Worm (Caenorhabditis elegans): Measurements from ENCODE around the gene srx-28.

Gene srx-28

DNA sequence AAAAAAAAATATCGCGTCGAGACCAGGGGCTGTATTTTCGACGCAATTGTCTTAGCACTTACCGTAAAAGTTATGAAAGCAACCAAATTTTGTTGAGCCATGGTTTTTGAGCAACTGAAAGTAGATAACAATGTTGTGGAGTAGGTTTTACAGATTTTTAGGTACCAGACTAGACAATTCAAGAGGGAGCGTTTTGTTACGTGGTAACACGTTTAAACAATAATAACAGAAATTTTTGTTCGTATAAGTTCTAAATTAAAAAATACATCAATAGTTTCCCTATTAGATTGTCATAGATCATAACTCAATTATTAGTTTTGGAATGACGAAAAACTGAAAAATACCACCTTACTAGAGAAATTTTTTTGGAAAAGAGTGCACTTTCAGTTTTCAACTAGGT is 7.1 kb downstream of the srx-28 start, which contains the start of gene srx-24:
srx-24 (minus strand) TSS at position 101 of the 400 bp plus-strand sequence.
- no peak for TF ChIP-seq dve-1 (tag; optimal IDR thresholded peaks at IDR 0.05; ENCODE audit: insufficient read depth)

DNA sequence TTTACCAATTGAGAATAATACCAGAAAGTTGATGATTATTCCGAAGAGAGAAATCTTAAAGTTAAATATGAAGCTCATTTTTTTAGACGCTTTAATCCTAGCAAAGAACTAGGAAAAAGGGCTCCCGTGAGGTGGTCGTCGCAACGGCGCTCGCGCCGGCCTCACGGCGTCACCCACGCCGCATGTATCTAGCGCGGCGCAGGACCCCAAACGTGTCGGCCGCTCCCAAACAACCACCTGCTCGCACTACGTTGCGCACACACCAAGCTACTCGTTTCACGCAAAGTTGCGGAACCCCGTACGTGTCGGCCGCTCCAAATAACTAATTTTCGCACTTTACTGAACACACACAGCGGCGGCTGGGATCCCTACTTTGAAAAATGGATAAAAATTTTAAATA is 10.7 kb downstream of the srx-28 start:
- TF ChIP-seq aly-2 (tag; optimal IDR thresholded peaks at IDR 0.05) (no peak), set-16 (GFP tag; IDR thresholded peaks at IDR 0.05) (peak; percentile 85)

DNA sequence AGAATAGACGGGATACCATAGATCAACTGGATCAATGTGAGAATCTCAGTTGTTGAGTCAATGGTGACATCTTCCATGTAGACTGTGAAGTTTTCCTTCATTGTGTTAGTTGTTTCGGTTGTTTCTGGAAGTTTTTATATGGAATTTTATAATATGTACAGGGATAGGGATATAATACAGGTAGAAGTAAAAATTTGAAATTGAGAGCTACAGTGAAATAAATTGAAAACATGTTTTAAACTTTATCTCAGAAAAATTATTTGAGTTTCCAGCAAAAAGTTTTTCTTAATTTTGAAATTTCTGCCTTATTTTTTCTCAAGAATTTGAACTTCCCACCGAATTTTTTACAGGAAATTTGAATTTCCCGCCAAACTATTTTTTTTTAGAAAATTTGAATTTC is 14.8 kb downstream of the srx-28 start, which contains the start of gene srg-62:
srg-62 (minus strand) TSS at position 101 of the 400 bp plus-strand sequence.
- TF ChIP-seq ZK337.2 (GFP tag; IDR thresholded peaks at IDR 0.05) (no peak), zag-1 (tag; optimal IDR thresholded peaks at IDR 0.05) (no peak), fos-1 (tag; optimal IDR thresholded peaks at IDR 0.05) (no peak), nhr-111 (GFP tag; optimal IDR thresholded peaks at IDR 0.05) (no peak), unc-62 (GFP tag; optimal IDR thresholded peaks at IDR 0.05 in 1 of 2) (no peak), unc-62 (tag; optimal IDR thresholded peaks at IDR 0.05) (no peak)

DNA sequence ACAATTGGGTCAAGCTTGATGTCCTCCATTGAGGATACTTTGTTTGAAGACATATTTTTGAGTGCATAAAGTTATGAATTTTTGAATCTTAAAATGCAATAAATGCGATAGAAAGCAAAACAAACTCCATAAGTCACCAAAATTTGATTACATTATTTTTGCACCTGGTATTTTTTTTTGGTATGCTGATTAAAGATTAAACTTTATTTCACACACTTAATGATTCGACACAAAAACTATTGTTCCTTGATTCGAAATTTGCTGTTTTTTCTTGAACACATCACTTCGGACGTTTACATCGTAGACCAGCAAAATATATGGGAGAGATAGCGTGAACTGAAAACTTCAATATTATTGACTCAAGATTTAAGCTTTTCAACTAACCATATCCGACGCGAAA is 16.8 kb downstream of the srx-28 start, which contains the start of gene srg-61:
srg-61 (minus strand) TSS at position 101 of the 400 bp plus-strand sequence.
- TF ChIP-seq lin-15B (tag; optimal IDR thresholded peaks at IDR 0.05): no peak
- no peak for TF ChIP-seq ceh-82 (tag; optimal IDR thresholded peaks at IDR 0.05)
- no peak for TF ChIP-seq ceh-28 (tag; optimal IDR thresholded peaks at IDR 0.05)
- no peak for TF ChIP-seq spr-3 (GFP tag; optimal IDR thresholded peaks at IDR 0.05)
- no peak for TF ChIP-seq nhr-77 (tag; optimal IDR thresholded peaks at IDR 0.05)
- no peak for TF ChIP-seq ZK337.2 (GFP tag; IDR thresholded peaks at IDR 0.05)
- TF ChIP-seq mep-1 (tag; optimal IDR thresholded peaks at IDR 0.05): no peak
- no peak for TF ChIP-seq saeg-2 (GFP tag; IDR thresholded peaks at IDR 0.05)
- TF ChIP-seq madf-9 (GFP tag; conservative IDR thresholded peaks at IDR 0.05): no peak
- TF ChIP-seq dpl-1 (GFP tag; optimal IDR thresholded peaks at IDR 0.05): no peak
- TF ChIP-seq set-16 (GFP tag; IDR thresholded peaks at IDR 0.05): no peak
- TF ChIP-seq F49E8.2 (tag; optimal IDR thresholded peaks at IDR 0.05; ENCODE audit: borderline replicate concordance): no peak
- no peak for TF ChIP-seq daf-16 (GFP tag; optimal IDR thresholded peaks at IDR 0.05)
- no peak for TF ChIP-seq daf-16 (tag; optimal IDR thresholded peaks at IDR 0.05)
- no peak for TF ChIP-seq nhr-48 (tag; optimal IDR thresholded peaks at IDR 0.05)
- no peak for TF ChIP-seq lin-38 (GFP tag; IDR thresholded peaks at IDR 0.05)
- no peak for TF ChIP-seq R02D3.7 (tag; optimal IDR thresholded peaks at IDR 0.05)
- no peak for TF ChIP-seq Y105C5A.15 (GFP tag; IDR thresholded peaks at IDR 0.05)
- TF ChIP-seq madf-5 (GFP tag; IDR thresholded peaks at IDR 0.05): no peak
- TF ChIP-seq snpc-4 (tag; optimal IDR thresholded peaks at IDR 0.05): no peak

DNA sequence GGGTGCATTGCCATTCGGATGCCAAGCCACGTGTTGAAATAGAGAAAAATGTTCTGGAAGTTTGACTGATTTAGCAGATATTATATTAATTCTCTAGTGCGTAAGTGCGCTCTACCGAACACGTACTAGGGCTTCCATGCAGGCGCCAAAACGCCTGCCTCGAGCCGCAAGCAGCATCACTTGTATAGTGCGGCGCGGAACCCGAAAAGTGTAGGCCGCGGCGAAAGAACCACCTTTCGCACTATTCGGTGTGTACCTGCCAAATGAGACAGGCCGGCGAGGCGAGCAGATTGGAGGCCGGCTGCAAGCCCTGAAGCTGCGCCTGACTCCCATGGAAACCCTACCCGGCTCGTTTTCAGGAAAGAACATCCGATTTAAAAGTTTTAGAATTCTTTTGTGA is 17.5 kb downstream of the srx-28 start:
- TF ChIP-seq ztf-7 (tag; optimal IDR thresholded peaks at IDR 0.05): no peak
- TF ChIP-seq Y48G9A.11 (GFP tag; IDR thresholded peaks at IDR 0.05): 0 out of 2 replicates have a peak, but pooled peaks have one; percentile 23
- TF ChIP-seq set-16 (GFP tag; IDR thresholded peaks at IDR 0.05): peak; percentile 84
- no peak for TF ChIP-seq nhr-41 (GFP tag; IDR thresholded peaks at IDR 0.05)
- TF ChIP-seq nhr-77 (tag; optimal IDR thresholded peaks at IDR 0.05): no peak
- peak; percentile 42 for TF ChIP-seq aha-1 (tag)
- TF ChIP-seq lim-7 (GFP tag; IDR thresholded peaks at IDR 0.05): 0 out of 2 replicates have a peak, but pooled peaks have one; percentile 18

DNA sequence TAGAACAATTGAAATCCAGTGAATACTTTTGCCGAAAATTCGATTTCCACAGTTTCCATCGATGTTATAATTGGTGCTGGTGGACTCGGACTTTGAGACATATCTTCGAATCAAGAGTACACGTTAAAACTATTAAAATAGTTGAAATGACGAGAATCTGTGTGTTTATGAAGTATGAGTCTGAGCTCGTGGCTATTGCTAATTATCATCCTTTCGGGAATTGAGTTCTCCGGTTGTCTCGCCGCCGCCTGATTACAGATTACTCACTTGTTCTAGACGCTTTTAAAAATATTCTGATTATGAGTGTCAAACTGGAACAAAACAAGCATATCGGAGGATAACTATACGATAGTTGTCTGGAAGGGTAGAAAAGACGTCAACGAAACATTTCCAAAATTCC is 18.9 kb downstream of the srx-28 start, which contains the start of gene srg-56:
srg-56 (minus strand) TSS at position 101 of the 400 bp plus-strand sequence.
- TF ChIP-seq unc-62 (GFP tag; optimal IDR thresholded peaks at IDR 0.05 in 1 of 2) (no peak), unc-62 (tag; optimal IDR thresholded peaks at IDR 0.05) (no peak), set-16 (GFP tag; IDR thresholded peaks at IDR 0.05) (no peak), nhr-76 (tag; optimal IDR thresholded peaks at IDR 0.05) (no peak), lim-7 (GFP tag; IDR thresholded peaks at IDR 0.05) (no peak), nhr-11 (tag; optimal IDR thresholded peaks at IDR 0.05) (no peak), nhr-6 (tag; optimal IDR thresholded peaks at IDR 0.05) (no peak), egl-43 (GFP tag; IDR thresholded peaks at IDR 0.05) (no peak), dmd-6 (GFP tag; IDR thresholded peaks at IDR 0.05) (no peak), ceh-44 (GFP tag; IDR thresholded peaks at IDR 0.05) (no peak), skn-1 (tag; optimal IDR thresholded peaks at IDR 0.05) (no peak), fos-1 (tag; optimal IDR thresholded peaks at IDR 0.05) (no peak), lir-3 (tag; optimal IDR thresholded peaks at IDR 0.05) (no peak), spr-3 (GFP tag; optimal IDR thresholded peaks at IDR 0.05) (no peak), dmd-9 (GFP tag; IDR thresholded peaks at IDR 0.05) (no peak), aha-1 (tag) (no peak), unc-130 (GFP tag; optimal IDR thresholded peaks at IDR 0.05) (no peak), Y5F2A.4 (GFP tag; optimal IDR thresholded peaks at IDR 0.05) (no peak), nhr-28 (tag; optimal IDR thresholded peaks at IDR 0.05) (no peak), madf-9 (GFP tag; conservative IDR thresholded peaks at IDR 0.05) (no peak)
